Worm (Caenorhabditis elegans) whole organism, late embryonic: ENCODE results near the gene F55G11.6.

Experiments
- pqm-1 ChIP-seq: sonication (generic microtip); optimal IDR thresholded peaks from 2 replicates; lab custom pipeline; 2016; ENCODE audit warnings: missing genetic modification characterization, missing compliant biosample characterization
- ttx-3 ChIP-seq: sonication (generic microtip); optimal IDR thresholded peaks from 2 replicates; lab custom pipeline; 2016; ENCODE audit warnings: missing genetic modification reagents, missing genetic modification characterization, missing compliant biosample characterization

DNA sequence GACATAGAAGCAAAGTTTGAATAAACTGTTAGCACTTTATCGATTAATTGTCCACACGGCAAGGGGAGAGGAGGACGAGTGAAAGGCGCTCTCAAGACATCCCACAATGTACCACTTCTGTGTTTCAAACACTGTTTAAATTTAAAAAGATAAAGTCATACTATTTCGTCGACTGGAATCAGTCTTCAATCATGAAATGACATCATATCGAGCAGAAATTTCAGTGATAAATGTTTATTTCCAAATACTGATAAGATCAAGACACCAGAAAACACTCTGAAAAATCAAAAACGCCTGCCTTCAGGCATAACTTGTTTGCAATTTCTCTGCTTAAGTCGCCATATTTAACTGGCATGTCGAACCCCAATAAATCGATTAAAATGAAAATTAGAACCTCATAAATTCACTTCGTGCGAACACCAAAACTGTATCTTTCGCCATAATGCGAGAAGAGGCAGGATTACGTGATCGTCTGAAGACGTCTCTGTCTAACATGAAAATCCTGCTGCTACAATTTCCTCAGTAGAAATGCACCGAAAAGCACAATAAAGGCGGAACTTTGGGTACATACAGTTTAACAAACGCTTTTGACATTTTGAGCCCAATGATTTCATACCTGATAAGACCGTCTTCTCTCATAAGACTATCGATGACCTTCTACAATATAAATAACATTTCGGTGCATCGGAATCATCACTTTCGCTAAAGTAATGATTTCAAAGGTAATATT lies 20.6 kb downstream of the F55G11.6 start, which contains the start of gene K10D11.2:
- TF ChIP-seq ttx-3 (no peak), pqm-1 (no peak)
